Fruit fly (Drosophila melanogaster): Measurements from ENCODE around the gene Nlp.

- TF ChIP-seq wor (GFP tag; IDR thresholded peaks at IDR 0.05) (no peak), Abd-B (GFP tag; optimal IDR thresholded peaks at IDR 0.05) (no peak), CG7963 (GFP tag; IDR thresholded peaks at IDR 0.05; ENCODE audit: partially characterized antibody) (no peak), btn (GFP tag; optimal IDR thresholded peaks at IDR 0.05) (no peak), D19A (tag; optimal IDR thresholded peaks at IDR 0.05) (no peak), sug (tag; optimal IDR thresholded peaks at IDR 0.05) (no peak), CG18599 (GFP tag; optimal IDR thresholded peaks at IDR 0.05) (no peak), Hmx (GFP tag; optimal IDR thresholded peaks at IDR 0.05) (no peak)
These were observed 18.0 kb downstream of the Nlp start, which contains the start of the genes RpS28a and Axn for dm6 chr3R:30022452-30023028.

Data from whole organism, embryonic.